Fruit fly (Drosophila melanogaster) whole organism, embryonic: ENCODE results near the gene Ythdc1.
A peak's percentile ranks its signal among the peaks of the same experiment; 100 is the strongest.

ENCODE experiments used
- B-H1 ChIP-seq: fragments of 200-800 bp; sonication (Bioruptor generic); IDR thresholded peaks from 3 replicates; pipeline ENCODE4 v1.3.6; 2022; ENCODE audit warnings: missing biosample characterization, missing genetic modification characterization
- BEAF-32 ChIP-seq: fragments of 200-800 bp; sonication (Bioruptor generic); optimal IDR thresholded peaks from 3 replicates; lab custom pipeline; 2017; ENCODE audit warnings: missing biosample characterization, missing genetic modification characterization, mild to moderate bottlenecking, moderate library complexity, missing genetic modification reagents
- Bdp1 ChIP-seq: fragments of 200-800 bp; sonication (Bioruptor generic); optimal IDR thresholded peaks from 3 replicates; lab custom pipeline; 2016; ENCODE audit warnings: missing biosample characterization, missing genetic modification characterization
- Blimp-1 ChIP-seq: fragments of 200-800 bp; sonication (Bioruptor generic); optimal IDR thresholded peaks from 3 replicates; lab custom pipeline; 2018; ENCODE audit warnings: missing biosample characterization, missing genetic modification characterization, mild to moderate bottlenecking, moderate library complexity, missing genetic modification reagents
- BtbVII ChIP-seq: fragments of 200-800 bp; sonication (Bioruptor generic); optimal IDR thresholded peaks from 3 replicates; lab custom pipeline; 2017; ENCODE audit warnings: missing biosample characterization, mild to moderate bottlenecking, missing genetic modification characterization
- CG10462 ChIP-seq: fragments of 200-800 bp; sonication (Bioruptor generic); optimal IDR thresholded peaks from 2 replicates; lab custom pipeline; 2016; ENCODE audit warnings: missing biosample characterization, missing genetic modification characterization
- CG10979 ChIP-seq: fragments of 200-800 bp; sonication (Bioruptor generic); optimal IDR thresholded peaks from 2 replicates; lab custom pipeline; 2018; ENCODE audit warnings: missing biosample characterization, mild to moderate bottlenecking, missing genetic modification characterization, moderate library complexity
- CG11504 ChIP-seq: fragments of 200-800 bp; sonication (Bioruptor generic); optimal IDR thresholded peaks from 3 replicates; lab custom pipeline; 2019; ENCODE audit warnings: missing biosample characterization, mild to moderate bottlenecking, missing genetic modification characterization, moderate library complexity
- CG12071 ChIP-seq: fragments of 200-800 bp; sonication (Bioruptor generic); optimal IDR thresholded peaks from 3 replicates; lab custom pipeline; 2018; ENCODE audit warnings: missing biosample characterization, mild to moderate bottlenecking, missing genetic modification characterization
- CG12744 ChIP-seq: fragments of 200-800 bp; sonication (Bioruptor generic); optimal IDR thresholded peaks from 2 replicates; lab custom pipeline; 2016; ENCODE audit warnings: missing biosample characterization, missing genetic modification characterization
- CG12942 ChIP-seq: fragments of 200-800 bp; sonication (Bioruptor generic); optimal IDR thresholded peaks from 3 replicates; lab custom pipeline; 2016; ENCODE audit warnings: missing biosample characterization, missing genetic modification characterization
- CG13424 ChIP-seq: fragments of 200-800 bp; sonication (Bioruptor generic); optimal IDR thresholded peaks from 2 replicates; lab custom pipeline; 2019; ENCODE audit warnings: missing biosample characterization, mild to moderate bottlenecking, missing genetic modification characterization, moderate library complexity
- CG14860 ChIP-seq: fragments of 200-800 bp; sonication (Bioruptor generic); IDR thresholded peaks from 3 replicates; pipeline ENCODE4 v1.3.6; 2022; ENCODE audit warnings: missing biosample characterization, missing genetic modification characterization; ENCODE audit not compliant: partially characterized antibody
- CG1603 ChIP-seq: fragments of 200-800 bp; sonication (Bioruptor generic); optimal IDR thresholded peaks from 2 replicates; lab custom pipeline; 2019; ENCODE audit warnings: missing biosample characterization, mild to moderate bottlenecking, missing genetic modification characterization, moderate library complexity
- CG16815 ChIP-seq: fragments of 200-800 bp; sonication (Bioruptor generic); optimal IDR thresholded peaks from 3 replicates; lab custom pipeline; 2017; ENCODE audit warnings: missing biosample characterization, mild to moderate bottlenecking, missing genetic modification characterization
- CG17612 ChIP-seq: fragments of 200-800 bp; sonication (Bioruptor generic); IDR thresholded peaks from 2 replicates; pipeline ENCODE4 v1.3.6; 2022; ENCODE audit warnings: missing biosample characterization, missing genetic modification characterization
- CG17829 ChIP-seq: fragments of 200-800 bp; optimal IDR thresholded peaks from 2 replicates; lab custom pipeline; 2019; ENCODE audit warnings: missing biosample characterization, mild to moderate bottlenecking, missing genetic modification characterization, moderate library complexity
- CG2678 ChIP-seq: fragments of 200-800 bp; sonication (Bioruptor generic); optimal IDR thresholded peaks from 3 replicates; lab custom pipeline; 2019; ENCODE audit warnings: missing biosample characterization, mild to moderate bottlenecking, missing genetic modification characterization, moderate library complexity
- CG31388 ChIP-seq: fragments of 200-800 bp; sonication (Bioruptor generic); optimal IDR thresholded peaks from 2 replicates; lab custom pipeline; 2016; ENCODE audit warnings: missing biosample characterization, missing genetic modification characterization
- CG5180 ChIP-seq: fragments of 200-800 bp; sonication (Bioruptor generic); optimal IDR thresholded peaks from 3 replicates; lab custom pipeline; 2017; ENCODE audit warnings: missing biosample characterization, missing genetic modification characterization, mild to moderate bottlenecking, moderate library complexity, missing genetic modification reagents
- CG6175 ChIP-seq: fragments of 200-800 bp; sonication (Bioruptor generic); IDR thresholded peaks from 3 replicates; pipeline ENCODE4 v1.3.6; 2022; ENCODE audit warnings: missing biosample characterization, missing genetic modification characterization
- CG6813 ChIP-seq: fragments of 200-800 bp; sonication (Bioruptor generic); optimal IDR thresholded peaks from 2 replicates; lab custom pipeline; 2017; ENCODE audit warnings: missing biosample characterization, missing genetic modification characterization, mild to moderate bottlenecking, moderate library complexity, missing genetic modification reagents
- CG8359 ChIP-seq: fragments of 200-800 bp; sonication (Bioruptor generic); optimal IDR thresholded peaks from 2 replicates; lab custom pipeline; 2017; ENCODE audit warnings: missing biosample characterization, mild to moderate bottlenecking, missing genetic modification characterization, borderline replicate concordance
- Deaf1 ChIP-seq: fragments of 200-800 bp; optimal IDR thresholded peaks from 3 replicates; lab custom pipeline; 2019; ENCODE audit warnings: missing biosample characterization, mild to moderate bottlenecking, missing genetic modification characterization, moderate library complexity
- Eip74EF ChIP-seq, 2 experiments: fragments of 200-800 bp in 1 of 2; fragments of >200 bp in 1 of 2; sonication (Bioruptor generic) in 1 of 2; optimal IDR thresholded peaks; 2 replicates each; lab custom pipeline; 2017 to 2019; ENCODE audit warnings: missing biosample characterization in 2 of 2, missing genetic modification characterization in 2 of 2, mild to moderate bottlenecking in 1 of 2, moderate library complexity in 1 of 2
- Fer2 ChIP-seq: fragments of 200-800 bp; sonication (Bioruptor generic); optimal IDR thresholded peaks from 2 replicates; lab custom pipeline; 2018; ENCODE audit warnings: missing biosample characterization, mild to moderate bottlenecking, missing genetic modification characterization, moderate library complexity
- Hmr ChIP-seq: fragments of 200-800 bp; sonication (Bioruptor generic); optimal IDR thresholded peaks from 3 replicates; lab custom pipeline; 2017; ENCODE audit warnings: mild to moderate bottlenecking, missing biosample characterization, missing genetic modification reagents, missing genetic modification characterization
- Hr78 ChIP-seq, 2 experiments: fragments of 200-800 bp in 1 of 2; fragments of >200 bp in 1 of 2; sonication (Bioruptor generic) in 1 of 2; optimal IDR thresholded peaks; 2 replicates each; lab custom pipeline; 2017 to 2019; ENCODE audit warnings: missing biosample characterization in 2 of 2, missing genetic modification characterization in 2 of 2, mild to moderate bottlenecking in 1 of 2, moderate library complexity in 1 of 2
- Med ChIP-seq: fragments of 200-800 bp; sonication (Bioruptor generic); peaks from one replicate; lab custom pipeline; 2016; ENCODE audit warnings: missing biosample characterization, missing genetic modification characterization, mild to moderate bottlenecking, inconsistent platforms, moderate library complexity
- NC2β ChIP-seq: fragments of 200-800 bp; sonication (Bioruptor generic); optimal IDR thresholded peaks from 2 replicates; lab custom pipeline; 2016; ENCODE audit warnings: missing biosample characterization, missing genetic modification characterization
- Pdp1 ChIP-seq, 2 experiments: fragments of 200-800 bp; sonication (Bioruptor generic); optimal IDR thresholded peaks; 3 replicates each; lab custom pipeline; 2016; ENCODE audit warnings: missing biosample characterization in 2 of 2, missing genetic modification characterization in 2 of 2, mild to moderate bottlenecking in 1 of 2, moderate library complexity in 1 of 2
- Ssrp ChIP-seq: fragments of 200-800 bp; sonication (Bioruptor generic); optimal IDR thresholded peaks from 2 replicates; lab custom pipeline; 2018; ENCODE audit warnings: missing biosample characterization, mild to moderate bottlenecking, missing genetic modification characterization, moderate library complexity
- Stat92E ChIP-seq, 3 experiments: fragments of >200 bp in 2 of 3; fragments of 200-800 bp in 1 of 3; sonication (Bioruptor generic) in 1 of 3; optimal IDR thresholded peaks; 2 replicates each; lab custom pipeline; 2017 to 2019; ENCODE audit warnings: missing biosample characterization in 3 of 3, missing genetic modification characterization in 3 of 3, mild to moderate bottlenecking in 1 of 3, moderate library complexity in 1 of 3
- ash1 ChIP-seq: fragments of 200-800 bp; sonication (Bioruptor generic); optimal IDR thresholded peaks from 2 replicates; lab custom pipeline; 2018; ENCODE audit warnings: missing biosample characterization, mild to moderate bottlenecking, missing genetic modification characterization
- az2 ChIP-seq: fragments of 200-800 bp; sonication (Bioruptor generic); optimal IDR thresholded peaks from 3 replicates; lab custom pipeline; 2016; ENCODE audit warnings: missing biosample characterization, missing genetic modification characterization
- caup ChIP-seq: fragments of 200-800 bp; sonication (Bioruptor generic); optimal IDR thresholded peaks from 3 replicates; lab custom pipeline; 2017; ENCODE audit warnings: missing biosample characterization, mild to moderate bottlenecking, missing genetic modification characterization, moderate library complexity; ENCODE audit not compliant: severe bottlenecking
- chinmo ChIP-seq: fragments of 200-800 bp; sonication (Bioruptor generic); IDR thresholded peaks from 4 replicates; pipeline ENCODE4 v1.3.6; 2022; ENCODE audit warnings: missing biosample characterization, missing genetic modification characterization; ENCODE audit not compliant: partially characterized antibody
- ci ChIP-seq: fragments of 200-800 bp; sonication (Bioruptor generic); IDR thresholded peaks from 3 replicates; pipeline ENCODE4 v1.3.6; 2022; ENCODE audit warnings: missing biosample characterization, missing genetic modification characterization
- eyg ChIP-seq: fragments of 200-800 bp; sonication (Bioruptor generic); optimal IDR thresholded peaks from 3 replicates; lab custom pipeline; 2016; ENCODE audit warnings: missing biosample characterization, missing genetic modification characterization
- grau ChIP-seq: fragments of 200-800 bp; optimal IDR thresholded peaks from 3 replicates; lab custom pipeline; 2019; ENCODE audit warnings: missing biosample characterization, mild to moderate bottlenecking, missing genetic modification characterization, moderate library complexity
- hb ChIP-seq: fragments of 200-800 bp; sonication (Bioruptor generic); IDR thresholded peaks from 3 replicates; pipeline ENCODE4 v1.3.6; 2022; ENCODE audit warnings: missing biosample characterization, missing genetic modification characterization; ENCODE audit not compliant: partially characterized antibody
- jigr1 ChIP-seq: fragments of 200-800 bp; sonication (Bioruptor generic); IDR thresholded peaks from 3 replicates; pipeline ENCODE4 v1.3.6; 2022; ENCODE audit warnings: missing biosample characterization, missing genetic modification characterization
- kni ChIP-seq: fragments of 200-800 bp; sonication (Bioruptor generic); optimal IDR thresholded peaks from 3 replicates; lab custom pipeline; 2017; ENCODE audit warnings: mild to moderate bottlenecking, missing biosample characterization, missing genetic modification reagents, missing genetic modification characterization
- nom ChIP-seq: fragments of 200-800 bp; sonication (Bioruptor generic); optimal IDR thresholded peaks from 2 replicates; lab custom pipeline; 2017; ENCODE audit warnings: missing biosample characterization, missing genetic modification characterization, mild to moderate bottlenecking, moderate library complexity, missing genetic modification reagents
- pita ChIP-seq: fragments of 200-800 bp; sonication (Bioruptor generic); optimal IDR thresholded peaks from 2 replicates; lab custom pipeline; 2017; ENCODE audit warnings: missing biosample characterization, mild to moderate bottlenecking, missing genetic modification characterization
- stc ChIP-seq: fragments of 200-800 bp; sonication (Bioruptor generic); IDR thresholded peaks from 2 replicates; pipeline ENCODE4 v1.3.6; 2022; ENCODE audit warnings: missing biosample characterization, missing genetic modification characterization
- toy ChIP-seq: fragments of 200-800 bp; sonication (Bioruptor generic); IDR thresholded peaks from 2 replicates; pipeline ENCODE4 v1.3.6; 2022; ENCODE audit warnings: missing biosample characterization, missing genetic modification characterization
- trh ChIP-seq: fragments of 200-800 bp; sonication (Bioruptor generic); optimal IDR thresholded peaks from 2 replicates; lab custom pipeline; 2016; ENCODE audit warnings: missing biosample characterization, missing genetic modification characterization
- wor ChIP-seq: fragments of 200-800 bp; sonication (Bioruptor generic); IDR thresholded peaks from 2 replicates; pipeline ENCODE4 v1.3.6; 2022; ENCODE audit warnings: missing biosample characterization, missing genetic modification characterization
- yki ChIP-seq: fragments of >200 bp; optimal IDR thresholded peaks from 3 replicates; lab custom pipeline; 2018

The Ythdc1 gene

DNA sequence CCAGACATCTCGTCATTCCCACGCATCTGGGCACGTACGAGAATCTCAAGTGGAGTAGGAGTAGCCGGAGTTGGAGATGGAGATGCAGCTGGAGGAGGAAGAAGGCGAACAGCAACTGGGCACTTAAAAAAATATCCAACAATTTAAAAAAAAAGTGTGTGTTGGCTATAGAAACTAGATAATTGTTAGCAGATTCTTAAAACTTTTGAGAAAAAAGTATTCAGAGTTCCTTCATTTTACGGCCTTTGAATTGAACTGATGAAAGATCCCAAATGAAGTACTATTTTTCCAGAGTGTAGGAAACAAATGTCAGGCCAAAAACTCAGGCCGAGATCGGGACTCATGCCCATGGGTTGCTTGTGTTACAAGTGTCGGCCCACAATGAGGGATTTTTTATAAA is 17.9 kb upstream of the Ythdc1 start (continued):
- TF ChIP-seq CG13424 = no peak
- no peak for TF ChIP-seq hb (GFP tag; lab: Robert Waterston, UW)
- TF ChIP-seq ci (GFP tag; lab: Robert Waterston, UW) = no peak
- TF ChIP-seq CG31388 (GFP tag; lab: Kevin White, UChicago) = no peak
- TF ChIP-seq CG10979 = peak; percentile 59
- TF ChIP-seq Hr78 (GFP tag; optimal IDR thresholded peaks at IDR 0.05; lab: Kevin White, UChicago) = no peak
- no peak for TF ChIP-seq jigr1 (GFP tag; lab: Robert Waterston, UW)
- no peak for TF ChIP-seq Med (GFP tag; lab: Kevin White, UChicago)
- no peak for TF ChIP-seq CG14860 (GFP tag; lab: Robert Waterston, UW)
- no peak for TF ChIP-seq B-H1 (GFP tag; lab: Robert Waterston, UW)
- no peak for TF ChIP-seq stc (GFP tag; lab: Robert Waterston, UW)
- no peak for TF ChIP-seq NC2β
- TF ChIP-seq CG6813 (GFP tag; lab: Kevin White, UChicago) = no peak
- TF ChIP-seq CG11504 (tag; lab: Kevin White, UChicago) = no peak
- no peak for TF ChIP-seq Stat92E (GFP tag; optimal IDR thresholded peaks at IDR 0.05; lab: Kevin White, UChicago)
- peak; percentile 20 for TF ChIP-seq Blimp-1
- TF ChIP-seq CG17612 (GFP tag; lab: Robert Waterston, UW) = no peak
- no peak for TF ChIP-seq caup (GFP tag; lab: Kevin White, UChicago)
- TF ChIP-seq BtbVII (GFP tag; lab: Kevin White, UChicago) = no peak
- TF ChIP-seq Ssrp (tag; lab: Kevin White, UChicago) = peak; percentile 16
- TF ChIP-seq CG12071 (GFP tag; lab: Kevin White, UChicago) = no peak
- no peak for TF ChIP-seq pita (GFP tag; lab: Kevin White, UChicago)
- no peak for TF ChIP-seq CG12744
- no peak for TF ChIP-seq Fer2 (tag; lab: Kevin White, UChicago)
- TF ChIP-seq wor (GFP tag; lab: Robert Waterston, UW) = no peak
- TF ChIP-seq ash1 (GFP tag; lab: Kevin White, UChicago) = no peak
- peak; percentile 1 for TF ChIP-seq grau (tag; lab: Kevin White, UChicago)
- TF ChIP-seq CG12942 (GFP tag; lab: Kevin White, UChicago) = no peak
- TF ChIP-seq BEAF-32 (GFP tag; lab: Kevin White, UChicago) = no peak
- TF ChIP-seq Deaf1 (tag; lab: Kevin White, UChicago) = no peak
- TF ChIP-seq Pdp1 (GFP tag; optimal IDR thresholded peaks at IDR 0.05; lab: Kevin White, UChicago) = no peak
- TF ChIP-seq CG6175 (GFP tag; lab: Robert Waterston, UW) = no peak
- TF ChIP-seq CG2678 (tag; lab: Kevin White, UChicago) = no peak
- TF ChIP-seq az2 (GFP tag; lab: Kevin White, UChicago) = peak; percentile 23
- TF ChIP-seq kni (GFP tag; lab: Kevin White, UChicago) = no peak
- TF ChIP-seq CG8359 = no peak
- no peak for TF ChIP-seq CG5180 (GFP tag; lab: Kevin White, UChicago)
- TF ChIP-seq CG17829 (tag; lab: Kevin White, UChicago) = peak; percentile 62
- TF ChIP-seq trh (GFP tag; lab: Kevin White, UChicago) = no peak
- TF ChIP-seq Bdp1 (GFP tag; lab: Kevin White, UChicago) = no peak
- TF ChIP-seq eyg = no peak
- no peak for TF ChIP-seq chinmo (GFP tag; lab: Robert Waterston, UW)
- no peak for TF ChIP-seq CG1603 (tag; lab: Kevin White, UChicago)
- TF ChIP-seq toy (GFP tag; lab: Robert Waterston, UW) = no peak
- TF ChIP-seq nom (GFP tag; lab: Kevin White, UChicago) = peak; percentile 35
- no peak for TF ChIP-seq Eip74EF (GFP tag; optimal IDR thresholded peaks at IDR 0.05; lab: Kevin White, UChicago)
- TF ChIP-seq yki (lab: Kevin White, UChicago) = no peak
- TF ChIP-seq Hmr (GFP tag; lab: Kevin White, UChicago) = no peak
- TF ChIP-seq CG16815 (GFP tag; lab: Kevin White, UChicago) = peak; percentile 38
- no peak for TF ChIP-seq CG10462
